Worm (Caenorhabditis elegans) whole organism, late embryonic: ENCODE data around the gene C03B1.3.
A peak's percentile ranks its signal among the peaks of the same experiment; 100 is the strongest.

Source experiments
- K02D7.2 ChIP-seq: sonication (generic microtip); optimal IDR thresholded peaks from 2 replicates; lab custom pipeline; 2017; ENCODE audit warnings: mild to moderate bottlenecking, missing genetic modification characterization, missing compliant biosample characterization
- K09A11.1 ChIP-seq: sonication (generic microtip); optimal IDR thresholded peaks from 2 replicates; lab custom pipeline; 2017; ENCODE audit warnings: antibody characterized with exemption, mild to moderate bottlenecking, missing genetic modification characterization, missing compliant biosample characterization; ENCODE audit not compliant: insufficient read depth
- ceh-14 ChIP-seq: sonication (generic microtip); optimal IDR thresholded peaks from 2 replicates; lab custom pipeline; 2016; ENCODE audit warnings: missing genotype, missing genetic modification characterization, missing compliant biosample characterization
- ceh-18 ChIP-seq: sonication (generic microtip); optimal IDR thresholded peaks from 2 replicates; lab custom pipeline; 2016; ENCODE audit warnings: missing genetic modification characterization, missing compliant biosample characterization
- ceh-19 ChIP-seq: fragments of 200-800 bp; sonication (Bioruptor generic); optimal IDR thresholded peaks from 2 replicates; lab custom pipeline; 2018; ENCODE audit warnings: mild to moderate bottlenecking, missing genetic modification characterization, missing compliant biosample characterization
- ceh-2 ChIP-seq: sonication (generic microtip); optimal IDR thresholded peaks from 2 replicates; lab custom pipeline; 2016; ENCODE audit warnings: missing genotype, missing genetic modification characterization, missing compliant biosample characterization
- ceh-22 ChIP-seq: sonication (generic microtip); optimal IDR thresholded peaks from 2 replicates; lab custom pipeline; 2017; ENCODE audit warnings: missing biosample characterization, missing genetic modification characterization
- ceh-24 ChIP-seq: sonication (generic microtip); optimal IDR thresholded peaks from 2 replicates; lab custom pipeline; 2016; ENCODE audit warnings: mild to moderate bottlenecking, missing genetic modification characterization, missing compliant biosample characterization
- ceh-30 ChIP-seq: fragments of 150-350 bp; optimal IDR thresholded peaks from 2 replicates; lab custom pipeline; 2014; ENCODE audit warnings: missing biosample characterization, missing genetic modification characterization
- ceh-31 ChIP-seq: sonication (generic microtip); optimal IDR thresholded peaks from 2 replicates; lab custom pipeline; 2016; ENCODE audit warnings: missing genetic modification characterization, missing compliant biosample characterization
- ceh-34 ChIP-seq: sonication (generic microtip); optimal IDR thresholded peaks from 2 replicates; lab custom pipeline; 2016; ENCODE audit warnings: mild to moderate bottlenecking, missing genetic modification characterization, missing compliant biosample characterization
- ceh-45 ChIP-seq: fragments of 200-800 bp; sonication (Bioruptor generic); IDR thresholded peaks from 2 replicates; pipeline ENCODE4 v1.3.6; 2022; ENCODE audit warnings: missing genetic modification reagents, missing genetic modification characterization, missing compliant biosample characterization
- ceh-48 ChIP-seq: sonication (generic microtip); optimal IDR thresholded peaks from 2 replicates; lab custom pipeline; 2016; ENCODE audit warnings: missing genetic modification characterization, inconsistent platforms, missing compliant biosample characterization
- ceh-6 ChIP-seq: fragments of 200-800 bp; sonication (Bioruptor generic); optimal IDR thresholded peaks from 2 replicates; lab custom pipeline; 2018; ENCODE audit warnings: mild to moderate bottlenecking, missing genetic modification characterization, missing compliant biosample characterization
- ceh-9 ChIP-seq: sonication (generic microtip); optimal IDR thresholded peaks from 2 replicates; lab custom pipeline; 2016; ENCODE audit warnings: mild to moderate bottlenecking, missing genetic modification characterization, inconsistent platforms, missing compliant biosample characterization
- che-1 ChIP-seq: sonication (generic microtip); optimal IDR thresholded peaks from 2 replicates; lab custom pipeline; 2016; ENCODE audit warnings: mild to moderate bottlenecking, missing genetic modification characterization, missing compliant biosample characterization
- elt-4 ChIP-seq: sonication (generic microtip); optimal IDR thresholded peaks from 2 replicates; lab custom pipeline; 2016; ENCODE audit warnings: missing genetic modification characterization, missing compliant biosample characterization
- fax-1 ChIP-seq: sonication (generic microtip); optimal IDR thresholded peaks from 2 replicates; lab custom pipeline; 2016; ENCODE audit warnings: missing genotype, missing genetic modification characterization, missing compliant biosample characterization
- fkh-10 ChIP-seq: fragments of 150-350 bp; optimal IDR thresholded peaks from 2 replicates; lab custom pipeline; 2014; ENCODE audit warnings: missing biosample characterization, missing genetic modification reagents, missing genetic modification characterization
- gmeb-2 ChIP-seq: sonication (generic microtip); optimal IDR thresholded peaks from 2 replicates; lab custom pipeline; 2016; ENCODE audit warnings: missing genetic modification characterization, inconsistent platforms, missing compliant biosample characterization
- hlh-15 ChIP-seq: sonication (generic microtip); optimal IDR thresholded peaks from 2 replicates; lab custom pipeline; 2016; ENCODE audit warnings: missing genetic modification characterization, missing compliant biosample characterization
- hlh-30 ChIP-seq: sonication (generic microtip); optimal IDR thresholded peaks from 2 replicates; lab custom pipeline; 2017; ENCODE audit warnings: antibody characterized with exemption, missing genetic modification characterization, missing compliant biosample characterization; ENCODE audit not compliant: insufficient read depth
- hlh-6 ChIP-seq: sonication (generic microtip); optimal IDR thresholded peaks from 2 replicates; lab custom pipeline; 2016; ENCODE audit warnings: missing genotype, missing genetic modification characterization, missing compliant biosample characterization
- hlh-8 ChIP-seq: sonication (generic microtip); optimal IDR thresholded peaks from 2 replicates; lab custom pipeline; 2016; ENCODE audit warnings: missing genotype, missing genetic modification characterization, missing compliant biosample characterization
- lim-6 ChIP-seq: sonication (generic microtip); optimal IDR thresholded peaks from 2 replicates; lab custom pipeline; 2016; ENCODE audit warnings: missing genetic modification characterization, missing compliant biosample characterization
- lin-11 ChIP-seq: fragments of 200-800 bp; sonication (Bioruptor generic); optimal IDR thresholded peaks from 2 replicates; lab custom pipeline; 2018; ENCODE audit warnings: mild to moderate bottlenecking, missing genetic modification characterization, missing compliant biosample characterization
- nfya-1 ChIP-seq: sonication (generic microtip); optimal IDR thresholded peaks from 2 replicates; lab custom pipeline; 2017; ENCODE audit warnings: missing genetic modification characterization, mild to moderate bottlenecking, missing compliant biosample characterization, antibody characterized with exemption, moderate library complexity
- nhr-11 ChIP-seq: fragments of 150-350 bp; optimal IDR thresholded peaks from 2 replicates; lab custom pipeline; 2014; ENCODE audit warnings: missing biosample characterization, missing genetic modification characterization
- nhr-232 ChIP-seq: sonication (generic microtip); optimal IDR thresholded peaks from 2 replicates; lab custom pipeline; 2016; ENCODE audit warnings: missing genetic modification characterization, missing compliant biosample characterization
- odd-2 ChIP-seq: sonication (generic microtip); optimal IDR thresholded peaks from 2 replicates; lab custom pipeline; 2017; ENCODE audit warnings: antibody characterized with exemption, mild to moderate bottlenecking, missing genetic modification characterization, missing compliant biosample characterization
- pat-9 ChIP-seq: fragments of 200-800 bp; sonication (Bioruptor generic); optimal IDR thresholded peaks from 2 replicates; lab custom pipeline; 2018; ENCODE audit warnings: mild to moderate bottlenecking, missing genetic modification characterization, moderate library complexity, missing compliant biosample characterization
- pqm-1 ChIP-seq: sonication (generic microtip); optimal IDR thresholded peaks from 2 replicates; lab custom pipeline; 2016; ENCODE audit warnings: missing genetic modification characterization, missing compliant biosample characterization
- pros-1 ChIP-seq: fragments of 150-350 bp; optimal IDR thresholded peaks from 2 replicates; lab custom pipeline; 2014; ENCODE audit warnings: missing biosample characterization, missing genetic modification reagents, missing genetic modification characterization
- rnt-1 ChIP-seq: sonication (generic microtip); optimal IDR thresholded peaks from 2 replicates; lab custom pipeline; 2016; ENCODE audit warnings: missing genetic modification characterization, missing compliant biosample characterization
- sdc-2 ChIP-seq: sonication (generic microtip); optimal IDR thresholded peaks from 2 replicates; lab custom pipeline; 2016; ENCODE audit warnings: missing genotype, missing genetic modification characterization, missing compliant biosample characterization
- tbx-2 ChIP-seq: sonication (generic microtip); optimal IDR thresholded peaks from 2 replicates; lab custom pipeline; 2016; ENCODE audit warnings: missing genetic modification characterization, missing compliant biosample characterization
- unc-42 ChIP-seq: sonication (generic microtip); optimal IDR thresholded peaks from 2 replicates; lab custom pipeline; 2016; ENCODE audit warnings: missing genotype, missing genetic modification characterization, missing compliant biosample characterization
- unc-55 ChIP-seq: sonication (generic microtip); optimal IDR thresholded peaks from 2 replicates; lab custom pipeline; 2017; ENCODE audit warnings: missing biosample characterization, missing genetic modification reagents, missing genetic modification characterization

C03B1.3 gene

DNA sequence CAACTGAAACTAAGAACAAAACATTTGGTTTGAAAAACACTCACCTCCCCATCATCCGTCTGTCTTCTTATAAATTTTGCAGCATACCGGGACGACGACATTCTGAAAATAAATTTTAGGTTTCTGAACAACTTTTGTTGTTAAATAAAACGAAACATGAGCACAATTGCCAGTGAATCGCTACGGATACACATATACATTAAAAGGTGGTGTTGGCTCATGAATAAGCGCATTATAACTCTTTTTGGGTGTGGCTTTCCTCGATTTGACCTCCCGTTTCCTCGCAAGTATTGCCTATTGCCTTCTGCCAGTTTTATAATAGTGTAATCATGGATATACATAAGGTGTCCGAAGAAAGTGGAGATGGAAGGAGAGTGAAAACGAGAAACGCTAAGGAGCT, 25.7 kb downstream of the C03B1.3 start, which contains the start of gene igcm-2:
TSS of gene igcm-2 (minus strand) at position 101 of the 400 bp plus-strand sequence.
- TF ChIP-seq nhr-232 (tag; lab: Kevin White, UChicago) (no peak), ceh-19 (GFP tag; lab: Kevin White, UChicago) (no peak), che-1 (tag; lab: Kevin White, UChicago) (no peak), ceh-30 (tag; lab: Kevin White, UChicago) (no peak), sdc-2 (tag; lab: Kevin White, UChicago) (no peak), K02D7.2 (tag; lab: Kevin White, UChicago) (no peak), fkh-10 (GFP tag; lab: Kevin White, UChicago) (no peak), tbx-2 (tag; lab: Kevin White, UChicago) (no peak), nfya-1 (tag; lab: Kevin White, UChicago) (no peak), hlh-6 (no peak), ceh-18 (no peak), ceh-48 (tag; lab: Kevin White, UChicago) (no peak), ceh-9 (tag; lab: Kevin White, UChicago) (no peak), odd-2 (tag; lab: Kevin White, UChicago) (no peak), pqm-1 (no peak), ceh-31 (no peak), pat-9 (tag; lab: Kevin White, UChicago) (no peak), ceh-14 (tag; lab: Kevin White, UChicago) (no peak), ceh-45 (GFP tag; lab: Robert Waterston, UW) (no peak), lin-11 (tag; lab: Kevin White, UChicago) (no peak)

DNA sequence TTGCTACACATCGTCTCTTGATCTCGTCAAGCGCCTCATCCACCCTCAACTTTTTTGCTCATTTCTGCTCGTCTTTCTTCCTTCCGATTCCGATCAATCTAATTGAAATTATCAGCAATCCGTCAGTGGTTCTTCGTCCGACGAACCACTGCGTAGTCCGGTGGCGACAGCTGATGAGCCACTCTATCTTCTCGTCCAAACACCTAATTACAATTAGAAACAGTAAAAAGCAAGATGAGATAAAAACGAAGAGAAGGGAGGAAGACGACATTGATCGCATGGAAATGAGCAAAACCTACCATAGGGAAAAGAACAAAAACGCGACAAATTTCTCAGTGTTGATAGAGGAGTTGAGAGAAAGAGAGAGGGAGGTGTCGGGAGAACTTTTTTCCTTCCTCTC, 33.6 kb downstream of the C03B1.3 start:
- TF ChIP-seq rnt-1 (peak; percentile 29), ceh-18 (peak; percentile 9), fax-1 (no peak)
- TF ChIP-seq, all 69 proteins: peak for 2

DNA sequence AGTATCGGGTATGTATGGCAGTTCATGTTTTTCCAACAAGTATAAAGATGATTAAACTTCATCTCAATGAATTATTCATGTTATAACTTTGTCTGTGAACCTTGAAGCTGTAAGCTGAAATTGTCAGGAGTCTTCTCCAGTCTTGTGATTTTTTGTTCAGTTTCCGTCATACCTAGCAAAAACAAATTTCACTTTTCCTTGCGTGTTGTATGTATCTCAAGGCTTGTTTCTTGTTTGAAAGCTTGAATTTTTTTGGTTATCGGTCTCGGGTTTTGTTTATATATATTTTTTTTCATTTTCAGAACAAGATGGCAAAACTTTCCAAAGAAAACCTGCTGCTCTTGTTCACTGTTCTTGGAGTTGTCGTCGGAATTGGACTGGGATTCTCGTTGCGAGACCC, 37.3 kb downstream of the C03B1.3 start, which contains the start of gene glt-4:
TSS of gene glt-4 (plus strand) at position 301 of the 400 bp plus-strand sequence.
- TF ChIP-seq ceh-34 (tag; lab: Kevin White, UChicago) (no peak), nhr-11 (no peak), tbx-2 (tag; lab: Kevin White, UChicago) (no peak), che-1 (tag; lab: Kevin White, UChicago) (no peak), ceh-6 (no peak), ceh-22 (tag; lab: Kevin White, UChicago) (no peak), ceh-2 (no peak), gmeb-2 (tag; lab: Kevin White, UChicago) (no peak), lin-11 (tag; lab: Kevin White, UChicago) (no peak), pqm-1 (no peak), hlh-30 (tag; lab: Kevin White, UChicago) (no peak), hlh-15 (no peak), unc-42 (tag; lab: Kevin White, UChicago) (no peak), lim-6 (tag; lab: Kevin White, UChicago) (no peak), pros-1 (tag; lab: Kevin White, UChicago) (no peak)

DNA sequence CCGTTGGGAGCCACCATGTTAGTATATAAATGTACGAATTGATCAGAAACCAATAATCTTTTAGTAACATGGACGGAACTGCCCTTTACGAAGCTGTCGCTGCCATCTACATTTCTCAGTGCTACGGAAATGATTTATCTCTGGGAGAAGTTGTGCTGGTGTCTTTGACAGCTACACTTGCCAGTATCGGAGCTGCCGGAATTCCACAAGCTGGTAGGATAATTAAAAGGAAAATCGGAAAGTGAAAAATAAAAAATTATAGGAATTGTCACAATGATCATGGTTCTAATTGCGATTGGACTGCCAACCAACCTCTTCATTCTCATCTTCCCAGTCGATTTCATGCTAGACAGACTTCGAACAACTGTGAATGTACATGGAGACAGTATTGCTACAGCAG, 40.1 kb downstream of the C03B1.3 start:
- TF ChIP-seq ceh-31 (no peak), elt-4 (tag; lab: Kevin White, UChicago) (no peak), odd-2 (tag; lab: Kevin White, UChicago) (no peak), ceh-24 (tag; lab: Kevin White, UChicago) (no peak), unc-55 (no peak), K09A11.1 (tag; lab: Kevin White, UChicago) (no peak), hlh-8 (no peak), ceh-18 (no peak)
